Worm (Caenorhabditis elegans) whole organism, young adult: ENCODE results near the gene K08F8.7.

Source experiments
- B0019.2 ChIP-seq: fragments of 200-800 bp; sonication (Bioruptor generic); conservative IDR thresholded peaks from 2 replicates; pipeline ENCODE4 v1.3.6; 2022; ENCODE audit warnings: missing genetic modification reagents, missing genetic modification characterization, missing compliant biosample characterization
- F10E7.11 ChIP-seq: sonication (generic microtip); optimal IDR thresholded peaks from 2 replicates; lab custom pipeline; 2017; ENCODE audit warnings: mild to moderate bottlenecking, missing genetic modification characterization, moderate library complexity, missing compliant biosample characterization
- attf-3 ChIP-seq: fragments of 200-800 bp; sonication (Bioruptor generic); conservative IDR thresholded peaks from 2 replicates; pipeline ENCODE4 v1.3.6; 2022; ENCODE audit warnings: missing genetic modification reagents, missing genetic modification characterization, missing compliant biosample characterization
- ceh-91 ChIP-seq: fragments of 200-800 bp; sonication (Bioruptor generic); IDR thresholded peaks from 2 replicates; pipeline ENCODE4 v1.3.6; 2022; ENCODE audit warnings: missing genetic modification reagents, missing genetic modification characterization, missing compliant biosample characterization
- hmg-1.2 ChIP-seq: fragments of 200-800 bp; sonication (Bioruptor generic); IDR thresholded peaks from 2 replicates; pipeline ENCODE4 v1.3.6; 2022; ENCODE audit warnings: missing genetic modification reagents, missing genetic modification characterization, missing compliant biosample characterization
- pha-4 ChIP-seq: fragments of 150-350 bp; sonication (generic microtip); optimal IDR thresholded peaks from 2 replicates; lab custom pipeline; 2014; ENCODE audit warnings: missing biosample characterization, missing genetic modification reagents, missing genetic modification characterization
- snpc-1.3 ChIP-seq: sonication (generic microtip); optimal IDR thresholded peaks from 2 replicates; lab custom pipeline; 2017; ENCODE audit warnings: missing genetic modification characterization, mild to moderate bottlenecking, missing compliant biosample characterization, antibody characterized with exemption, moderate library complexity, missing genotype, missing genetic modification reagents; ENCODE audit not compliant: insufficient read depth
- tbx-9 ChIP-seq: sonication (generic microtip); optimal IDR thresholded peaks from 2 replicates; lab custom pipeline; 2016; ENCODE audit warnings: borderline replicate concordance, missing genetic modification characterization, inconsistent platforms, missing compliant biosample characterization
- unc-130 ChIP-seq: sonication (generic microtip); optimal IDR thresholded peaks from 2 replicates; lab custom pipeline; 2016; ENCODE audit warnings: missing genetic modification reagents, missing genetic modification characterization, missing compliant biosample characterization

DNA sequence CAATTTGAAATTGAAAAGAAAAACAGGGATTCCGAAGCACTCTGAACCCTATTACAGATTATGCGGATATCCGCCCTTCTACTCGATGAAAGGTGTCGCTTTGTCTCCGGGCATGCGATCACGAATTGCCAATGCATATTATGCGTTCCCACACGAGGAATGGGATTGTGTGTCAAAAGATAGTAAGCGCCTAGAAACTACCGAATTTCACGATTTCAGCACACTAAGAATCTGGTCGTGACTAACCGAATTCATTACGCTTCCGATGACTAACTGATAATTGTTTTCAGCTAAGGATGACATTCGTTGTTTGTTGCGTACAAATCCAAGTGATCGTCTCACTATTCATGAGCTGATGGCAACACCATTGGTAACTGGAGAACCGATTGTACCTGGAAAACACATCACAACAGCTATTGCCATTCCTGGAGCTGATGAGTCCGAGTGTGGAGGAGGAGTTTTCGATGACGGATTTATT, 8.8 kb downstream of the K08F8.7 start:
- TF ChIP-seq B0019.2 (GFP tag; lab: Robert Waterston, UW) = no peak
- peak; percentile 23; the same call in 1 of the 2 replicates for TF ChIP-seq hmg-1.2
- no peak for TF ChIP-seq attf-3 (GFP tag; lab: Robert Waterston, UW)
- TF ChIP-seq pha-4 (tag; lab: Kevin White, UChicago) = no peak
- no peak for TF ChIP-seq ceh-91 (GFP tag; lab: Robert Waterston, UW)
- TF ChIP-seq F10E7.11 = no peak
- TF ChIP-seq unc-130 (GFP tag; lab: Kevin White, UChicago) = no peak
- no peak for TF ChIP-seq snpc-1.3 (tag; lab: Kevin White, UChicago)
- no peak for TF ChIP-seq tbx-9 (tag; lab: Kevin White, UChicago)
